Worm (Caenorhabditis elegans) whole organism, L3 larva: ENCODE data around the gene npr-30.

ENCODE experiments used
- aly-2 ChIP-seq: fragments of 150-350 bp; optimal IDR thresholded peaks from 2 replicates; lab custom pipeline; 2014; ENCODE audit warnings: missing biosample characterization, missing genetic modification characterization
- ama-1 ChIP-seq: fragments of 150-350 bp; optimal IDR thresholded peaks from 2 replicates; lab custom pipeline; 2018
- ceh-28 ChIP-seq: fragments of 150-350 bp; optimal IDR thresholded peaks from 2 replicates; lab custom pipeline; 2014; ENCODE audit warnings: missing biosample characterization, missing genetic modification reagents, missing genetic modification characterization
- ceh-9 ChIP-seq: sonication (generic microtip); optimal IDR thresholded peaks from 2 replicates; lab custom pipeline; 2018; ENCODE audit warnings: missing biosample characterization, missing genetic modification characterization
- egl-27 ChIP-seq: sonication (generic microtip); optimal IDR thresholded peaks from 4 replicates; lab custom pipeline; 2017; ENCODE audit warnings: missing biosample characterization, missing genetic modification reagents, missing genetic modification characterization
- egl-5 ChIP-seq: fragments of 150-350 bp; optimal IDR thresholded peaks from 2 replicates; lab custom pipeline; 2017; ENCODE audit warnings: missing biosample characterization, missing genetic modification reagents, missing genetic modification characterization, inconsistent platforms
- jun-1 ChIP-seq: fragments of 150-350 bp; optimal IDR thresholded peaks from 2 replicates; lab custom pipeline; 2014; ENCODE audit warnings: missing biosample characterization, missing genetic modification reagents, missing genetic modification characterization
- nhr-23 ChIP-seq: fragments of 150-350 bp; optimal IDR thresholded peaks from 2 replicates; lab custom pipeline; 2014; ENCODE audit warnings: missing biosample characterization, missing genetic modification reagents, missing genetic modification characterization
- nhr-237 ChIP-seq: fragments of 150-350 bp; optimal IDR thresholded peaks from 2 replicates; lab custom pipeline; 2014; ENCODE audit warnings: missing biosample characterization, missing genetic modification characterization
- nhr-77 ChIP-seq: fragments of 150-350 bp; optimal IDR thresholded peaks from 2 replicates; lab custom pipeline; 2014; ENCODE audit warnings: missing biosample characterization, missing genetic modification characterization
- unc-39 ChIP-seq: sonication (generic microtip); optimal IDR thresholded peaks from 4 replicates; lab custom pipeline; 2017; ENCODE audit warnings: missing biosample characterization, missing genetic modification characterization
- zag-1 ChIP-seq: fragments of 150-350 bp; optimal IDR thresholded peaks from 2 replicates; lab custom pipeline; 2014; ENCODE audit warnings: missing biosample characterization, missing genetic modification characterization
- ztf-4 ChIP-seq: fragments of 150-350 bp; optimal IDR thresholded peaks from 2 replicates; lab custom pipeline; 2014; ENCODE audit warnings: missing biosample characterization, missing genetic modification characterization

DNA sequence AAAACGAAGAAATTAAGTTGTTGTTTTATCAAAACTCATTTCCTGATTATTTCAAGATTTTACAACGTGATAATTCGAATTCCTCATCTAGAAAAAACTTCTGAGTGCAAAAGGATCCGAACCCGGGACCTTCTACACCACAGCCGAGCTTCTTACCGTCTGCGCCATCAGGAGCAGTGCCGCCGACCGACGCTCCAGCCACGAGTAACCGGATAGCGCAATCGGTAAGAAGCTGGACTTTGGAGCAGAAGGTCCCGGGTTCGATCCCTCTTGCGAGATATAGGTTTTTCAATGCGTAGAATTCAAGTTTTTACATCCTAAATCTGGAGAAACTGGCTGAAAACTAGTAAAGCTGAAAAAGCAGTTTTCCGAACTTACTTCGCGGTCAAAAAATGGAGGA is 50.6 kb downstream of the npr-30 start:
- no peak for TF ChIP-seq ceh-28 (tag; lab: Kevin White, UChicago)
- no peak for TF ChIP-seq aly-2 (tag; lab: Kevin White, UChicago)
- no peak for TF ChIP-seq ceh-9 (tag; lab: Kevin White, UChicago)
- TF ChIP-seq ama-1 (lab: Kevin White, UChicago): no peak
- TF ChIP-seq jun-1 (tag; lab: Kevin White, UChicago): no peak
- TF ChIP-seq zag-1 (tag; lab: Kevin White, UChicago): no peak
- TF ChIP-seq egl-5 (tag; lab: Kevin White, UChicago): no peak
- TF ChIP-seq nhr-77: no peak
- TF ChIP-seq egl-27: no peak
- no peak for TF ChIP-seq unc-39 (tag; lab: Kevin White, UChicago)
- TF ChIP-seq ztf-4: no peak
- no peak for TF ChIP-seq nhr-23 (tag; lab: Kevin White, UChicago)
- no peak for TF ChIP-seq nhr-237 (tag; lab: Kevin White, UChicago)
